Fruit fly (Drosophila melanogaster) whole organism, embryonic: Measurements from ENCODE around the gene CG7985.

Experiments
- CG10147 ChIP-seq: fragments of 200-800 bp; sonication (Bioruptor generic); optimal IDR thresholded peaks from 2 replicates; lab custom pipeline; 2019; ENCODE audit warnings: missing biosample characterization, mild to moderate bottlenecking, missing genetic modification characterization, moderate library complexity
- CG10462 ChIP-seq: fragments of 200-800 bp; sonication (Bioruptor generic); optimal IDR thresholded peaks from 2 replicates; lab custom pipeline; 2016; ENCODE audit warnings: missing biosample characterization, missing genetic modification characterization
- CG11696 ChIP-seq: fragments of 200-800 bp; sonication (Bioruptor generic); IDR thresholded peaks from 2 replicates; pipeline ENCODE4 v1.3.6; 2022; ENCODE audit warnings: missing biosample characterization, missing genetic modification characterization
- CG12942 ChIP-seq: fragments of 200-800 bp; sonication (Bioruptor generic); optimal IDR thresholded peaks from 3 replicates; lab custom pipeline; 2016; ENCODE audit warnings: missing biosample characterization, missing genetic modification characterization
- CG13287 ChIP-seq: fragments of 200-800 bp; sonication (Bioruptor generic); IDR thresholded peaks from 2 replicates; pipeline ENCODE4 v1.3.6; 2022; ENCODE audit warnings: missing biosample characterization, missing genetic modification characterization; ENCODE audit not compliant: partially characterized antibody
- CG13424 ChIP-seq: fragments of 200-800 bp; sonication (Bioruptor generic); optimal IDR thresholded peaks from 2 replicates; lab custom pipeline; 2019; ENCODE audit warnings: missing biosample characterization, mild to moderate bottlenecking, missing genetic modification characterization, moderate library complexity
- CG15011 ChIP-seq: fragments of 200-800 bp; sonication (Bioruptor generic); optimal IDR thresholded peaks from 3 replicates; lab custom pipeline; 2018; ENCODE audit warnings: missing biosample characterization, mild to moderate bottlenecking, missing genetic modification characterization
- CG1603 ChIP-seq: fragments of 200-800 bp; sonication (Bioruptor generic); optimal IDR thresholded peaks from 2 replicates; lab custom pipeline; 2019; ENCODE audit warnings: missing biosample characterization, mild to moderate bottlenecking, missing genetic modification characterization, moderate library complexity
- CG17359 ChIP-seq: fragments of 200-800 bp; sonication (Bioruptor generic); optimal IDR thresholded peaks from 3 replicates; lab custom pipeline; 2018; ENCODE audit warnings: missing biosample characterization, mild to moderate bottlenecking, missing genetic modification characterization, moderate library complexity
- CG18262 ChIP-seq: fragments of 200-800 bp; optimal IDR thresholded peaks from 3 replicates; lab custom pipeline; 2019; ENCODE audit warnings: missing biosample characterization, mild to moderate bottlenecking, missing genetic modification characterization, moderate library complexity
- CG3065 ChIP-seq: fragments of 200-800 bp; sonication (Bioruptor generic); optimal IDR thresholded peaks from 2 replicates; lab custom pipeline; 2016; ENCODE audit warnings: missing biosample characterization, missing genetic modification characterization
- CG32532 ChIP-seq: fragments of 200-800 bp; sonication (Bioruptor generic); IDR thresholded peaks from 2 replicates; pipeline ENCODE4 v1.3.6; 2022; ENCODE audit warnings: missing biosample characterization, missing genetic modification characterization
- CG3281 ChIP-seq: fragments of 200-800 bp; sonication (Bioruptor generic); optimal IDR thresholded peaks from 3 replicates; lab custom pipeline; 2017; ENCODE audit warnings: missing biosample characterization, mild to moderate bottlenecking, missing genetic modification characterization
- CG3726 ChIP-seq: fragments of 200-800 bp; sonication (Bioruptor generic); IDR thresholded peaks from 3 replicates; pipeline ENCODE4, ENCODE4 v1.3.6; 2022; ENCODE audit warnings: missing biosample characterization, missing genetic modification characterization
- CG4328 ChIP-seq: fragments of 200-800 bp; sonication (Bioruptor generic); optimal IDR thresholded peaks from 3 replicates; lab custom pipeline; 2017; ENCODE audit warnings: missing biosample characterization, missing genetic modification reagents, missing genetic modification characterization
- CG43689 ChIP-seq: fragments of 200-800 bp; sonication (Bioruptor generic); IDR thresholded peaks from 2 replicates; pipeline ENCODE4 v1.3.6; 2022; ENCODE audit warnings: missing biosample characterization, missing genetic modification characterization
- CG4730 ChIP-seq: fragments of 200-800 bp; sonication (Bioruptor generic); IDR thresholded peaks from 2 replicates; pipeline ENCODE4 v1.3.6; 2022; ENCODE audit warnings: missing biosample characterization, missing genetic modification characterization
- CG5953 ChIP-seq: fragments of 200-800 bp; sonication (Bioruptor generic); IDR thresholded peaks from 2 replicates; pipeline ENCODE4 v1.3.6; 2022; ENCODE audit warnings: missing biosample characterization, missing genetic modification characterization
- CG6683 ChIP-seq: fragments of 200-800 bp; sonication (Bioruptor generic); optimal IDR thresholded peaks from 2 replicates; lab custom pipeline; 2017; ENCODE audit warnings: missing biosample characterization, mild to moderate bottlenecking, missing genetic modification characterization, missing genetic modification reagents
- CG7556 ChIP-seq: fragments of 200-800 bp; sonication (Bioruptor generic); optimal IDR thresholded peaks from 2 replicates; lab custom pipeline; 2017; ENCODE audit warnings: missing biosample characterization, mild to moderate bottlenecking, missing genetic modification characterization
- CG8359 ChIP-seq: fragments of 200-800 bp; sonication (Bioruptor generic); optimal IDR thresholded peaks from 2 replicates; lab custom pipeline; 2017; ENCODE audit warnings: missing biosample characterization, mild to moderate bottlenecking, missing genetic modification characterization, borderline replicate concordance
- CG9215 ChIP-seq: fragments of 200-800 bp; sonication (Bioruptor generic); IDR thresholded peaks from 2 replicates; pipeline ENCODE4 v1.3.6; 2022; ENCODE audit warnings: missing biosample characterization, missing genetic modification characterization
- CG9876 ChIP-seq: fragments of 200-800 bp; sonication (Bioruptor generic); optimal IDR thresholded peaks from 2 replicates; lab custom pipeline; 2016; ENCODE audit warnings: missing biosample characterization, missing genetic modification characterization
- CHES-1-like ChIP-seq: fragments of 200-800 bp; sonication (Bioruptor generic); optimal IDR thresholded peaks from 2 replicates; lab custom pipeline; 2016; ENCODE audit warnings: missing biosample characterization, missing genetic modification characterization
- CrebB ChIP-seq: fragments of 200-800 bp; sonication (Bioruptor generic); optimal IDR thresholded peaks from 3 replicates; lab custom pipeline; 2018; ENCODE audit warnings: missing biosample characterization, mild to moderate bottlenecking, missing genetic modification characterization
- Dp ChIP-seq: fragments of 200-800 bp; sonication (Bioruptor generic); optimal IDR thresholded peaks from 2 replicates; lab custom pipeline; 2018; ENCODE audit warnings: missing biosample characterization, mild to moderate bottlenecking, missing genetic modification characterization, moderate library complexity
- Max ChIP-seq: fragments of 200-800 bp; sonication (Bioruptor generic); optimal IDR thresholded peaks from 2 replicates; lab custom pipeline; 2016; ENCODE audit warnings: missing biosample characterization, mild to moderate bottlenecking, missing genetic modification characterization
- Mrtf ChIP-seq: fragments of 200-800 bp; sonication (Bioruptor generic); IDR thresholded peaks from 3 replicates; pipeline ENCODE4 v1.3.6; 2022; ENCODE audit warnings: missing biosample characterization, missing genetic modification characterization
- Rx ChIP-seq: fragments of 200-800 bp; sonication (Bioruptor generic); IDR thresholded peaks from 2 replicates; pipeline ENCODE4 v1.3.6; 2022; ENCODE audit warnings: missing biosample characterization, missing genetic modification characterization
- ara ChIP-seq: fragments of 200-800 bp; sonication (Bioruptor generic); IDR thresholded peaks from 2 replicates; pipeline ENCODE4 v1.3.6; 2022; ENCODE audit warnings: missing biosample characterization, missing genetic modification characterization
- br ChIP-seq: fragments of >200 bp; optimal IDR thresholded peaks from 2 replicates; lab custom pipeline; 2017
- crol ChIP-seq: fragments of 200-800 bp; sonication (Bioruptor generic); IDR thresholded peaks from 2 replicates; pipeline ENCODE4 v1.3.6; 2022; ENCODE audit warnings: missing biosample characterization, missing genetic modification characterization
- dmrt11E ChIP-seq: fragments of 200-800 bp; sonication (Bioruptor generic); optimal IDR thresholded peaks from 3 replicates; lab custom pipeline; 2018; ENCODE audit warnings: missing biosample characterization, mild to moderate bottlenecking, missing genetic modification characterization, moderate library complexity
- en ChIP-seq: fragments of 200-800 bp; sonication (Bioruptor generic); optimal IDR thresholded peaks from 2 replicates; lab custom pipeline; 2016; ENCODE audit warnings: missing biosample characterization, missing genetic modification characterization
- eyg ChIP-seq: fragments of 200-800 bp; sonication (Bioruptor generic); optimal IDR thresholded peaks from 3 replicates; lab custom pipeline; 2016; ENCODE audit warnings: missing biosample characterization, missing genetic modification characterization
- fu2 ChIP-seq: fragments of 200-800 bp; sonication (Bioruptor generic); optimal IDR thresholded peaks from 2 replicates; lab custom pipeline; 2016; ENCODE audit warnings: missing biosample characterization, missing genetic modification characterization
- hbn ChIP-seq: fragments of 200-800 bp; sonication (Bioruptor generic); IDR thresholded peaks from 2 replicates; pipeline ENCODE4 v1.3.6; 2022; ENCODE audit warnings: missing biosample characterization, missing genetic modification characterization; ENCODE audit not compliant: partially characterized antibody
- insv ChIP-seq, 2 experiments: fragments of 200-800 bp; sonication (Bioruptor generic); optimal IDR thresholded peaks; 3 replicates each; lab custom pipeline; 2016 to 2018; ENCODE audit warnings: missing biosample characterization in 2 of 2, missing genetic modification characterization in 2 of 2
- kay ChIP-seq: fragments of 200-800 bp; sonication (Bioruptor generic); optimal IDR thresholded peaks from 2 replicates; lab custom pipeline; 2016; ENCODE audit warnings: missing biosample characterization, missing genetic modification characterization
- mirr ChIP-seq: fragments of 200-800 bp; sonication (Bioruptor generic); optimal IDR thresholded peaks from 3 replicates; lab custom pipeline; 2018; ENCODE audit warnings: missing biosample characterization, mild to moderate bottlenecking, missing genetic modification characterization
- nerfin-2 ChIP-seq: fragments of 200-800 bp; sonication (Bioruptor generic); IDR thresholded peaks from 2 replicates; pipeline ENCODE4 v1.3.6; 2022; ENCODE audit warnings: missing biosample characterization, missing genetic modification characterization; ENCODE audit not compliant: partially characterized antibody
- pho ChIP-seq: fragments of 200-800 bp; sonication (Bioruptor generic); optimal IDR thresholded peaks from 2 replicates; lab custom pipeline; 2016; ENCODE audit warnings: missing biosample characterization, missing genetic modification characterization
- ranshi ChIP-seq: fragments of 200-800 bp; sonication (Bioruptor generic); IDR thresholded peaks from 2 replicates; pipeline ENCODE4 v1.3.6; 2022; ENCODE audit warnings: missing biosample characterization, missing genetic modification characterization
- sc ChIP-seq, 3 experiments: fragments of >200 bp in 2 of 3; fragments of 200-800 bp in 1 of 3; sonication (Bioruptor generic) in 1 of 3; optimal IDR thresholded peaks; 2 replicates in 2 of 3; 3 replicates in 1 of 3; lab custom pipeline; 2017; ENCODE audit warnings: mild to moderate bottlenecking in 1 of 3, missing biosample characterization in 1 of 3, missing genetic modification characterization in 1 of 3, missing genetic modification reagents in 1 of 3
- schlank ChIP-seq: fragments of 200-800 bp; sonication (Bioruptor generic); optimal IDR thresholded peaks from 2 replicates; lab custom pipeline; 2018; ENCODE audit warnings: missing biosample characterization, mild to moderate bottlenecking, missing genetic modification characterization
- sens-2 ChIP-seq: fragments of 200-800 bp; sonication (Bioruptor generic); IDR thresholded peaks from 2 replicates; pipeline ENCODE4 v1.3.6; 2022; ENCODE audit warnings: missing biosample characterization, missing genetic modification characterization
- stc ChIP-seq: fragments of 200-800 bp; sonication (Bioruptor generic); IDR thresholded peaks from 2 replicates; pipeline ENCODE4 v1.3.6; 2022; ENCODE audit warnings: missing biosample characterization, missing genetic modification characterization
- sug ChIP-seq: fragments of 200-800 bp; optimal IDR thresholded peaks from 2 replicates; lab custom pipeline; 2019; ENCODE audit warnings: missing biosample characterization, mild to moderate bottlenecking, missing genetic modification characterization, moderate library complexity
- tgo ChIP-seq: fragments of 200-800 bp; sonication (Bioruptor generic); IDR thresholded peaks from 3 replicates; pipeline ENCODE4 v1.3.6; 2022; ENCODE audit warnings: missing biosample characterization, missing genetic modification characterization
- tx ChIP-seq: fragments of 200-800 bp; sonication (Bioruptor generic); optimal IDR thresholded peaks from 2 replicates; lab custom pipeline; 2016; ENCODE audit warnings: missing biosample characterization, missing genetic modification characterization
- wor ChIP-seq: fragments of 200-800 bp; sonication (Bioruptor generic); IDR thresholded peaks from 2 replicates; pipeline ENCODE4 v1.3.6; 2022; ENCODE audit warnings: missing biosample characterization, missing genetic modification characterization

The CG7985 gene

dm6 chr3R:18223434-18223833, 23.8 kb downstream of the CG7985 start, which contains the start of the genes mTerf5 and Non3 (continued):
- TF ChIP-seq CG3281 (GFP tag; lab: Kevin White, UChicago): peak; percentile 59
- TF ChIP-seq eyg: no peak
- no peak for TF ChIP-seq mirr (GFP tag; lab: Kevin White, UChicago)
- peak; percentile 63 for TF ChIP-seq CG18262 (tag; lab: Kevin White, UChicago)
- no peak for TF ChIP-seq CG11696 (GFP tag; lab: Robert Waterston, UW)
- peak; percentile 46 for TF ChIP-seq CG12942
- no peak for TF ChIP-seq CG9876 (GFP tag; lab: Kevin White, UChicago)
- no peak for TF ChIP-seq ara
- TF ChIP-seq Dp (GFP tag; lab: Kevin White, UChicago): peak; percentile 31
- peak; percentile 46 for TF ChIP-seq CG9215 (GFP tag; lab: Robert Waterston, UW)
- TF ChIP-seq CG3726 (GFP tag; lab: Robert Waterston, UW): no peak
- TF ChIP-seq wor (GFP tag; lab: Robert Waterston, UW): no peak
- TF ChIP-seq hbn (GFP tag; lab: Robert Waterston, UW): peak; percentile 83
- 0 out of 2 replicates have a peak, but pooled peaks have one; percentile 12 for TF ChIP-seq CG43689 (GFP tag; lab: Robert Waterston, UW)
- peak; percentile 62 for TF ChIP-seq sug
- no peak for TF ChIP-seq sc (optimal IDR thresholded peaks at IDR 0.05; lab: Kevin White, UChicago)
- TF ChIP-seq sc (GFP tag; optimal IDR thresholded peaks at IDR 0.05; lab: Kevin White, UChicago): peak; percentile 34
- TF ChIP-seq insv (GFP tag; optimal IDR thresholded peaks at IDR 0.05; lab: Kevin White, UChicago): peak in 1 of 2 experiments; percentile 26
- no peak for TF ChIP-seq CG5953 (GFP tag; lab: Robert Waterston, UW)
- TF ChIP-seq CG6683 (GFP tag; lab: Kevin White, UChicago): peak; percentile 40
- TF ChIP-seq CG4328 (GFP tag; lab: Kevin White, UChicago): peak; percentile 41
- TF ChIP-seq CG1603 (tag; lab: Kevin White, UChicago): no peak
- no peak for TF ChIP-seq Mrtf (GFP tag; lab: Robert Waterston, UW)
- TF ChIP-seq br: no peak
- TF ChIP-seq CG10147 (GFP tag; lab: Kevin White, UChicago): peak; percentile 68
- TF ChIP-seq fu2: no peak
- TF ChIP-seq CG3065: peak; percentile 21
- TF ChIP-seq CG4730 (GFP tag; lab: Robert Waterston, UW): peak; percentile 21; the same call in 1 of the 2 replicates
- TF ChIP-seq tgo (GFP tag; lab: Robert Waterston, UW): peak; percentile 32; the same call in 1 of the 3 replicates
- TF ChIP-seq CHES-1-like: no peak
- no peak for TF ChIP-seq CG15011 (GFP tag; lab: Kevin White, UChicago)
- no peak for TF ChIP-seq CG8359 (GFP tag; lab: Kevin White, UChicago)
- peak; percentile 32 for TF ChIP-seq pho
- 0 out of 2 replicates have a peak, but pooled peaks have one; percentile 40 for TF ChIP-seq ranshi (GFP tag; lab: Robert Waterston, UW)
- no peak for TF ChIP-seq crol (GFP tag; lab: Robert Waterston, UW)
- no peak for TF ChIP-seq tx (GFP tag; lab: Kevin White, UChicago)
- peak; percentile 49; the same call in 1 of the 2 replicates for TF ChIP-seq CG32532
- TF ChIP-seq kay (GFP tag; lab: Kevin White, UChicago): no peak
- peak; percentile 20 for TF ChIP-seq CG7556
- peak; percentile 38 for TF ChIP-seq CG17359 (tag; lab: Kevin White, UChicago)
- peak; percentile 75 for TF ChIP-seq CG13424 (tag; lab: Kevin White, UChicago)
- TF ChIP-seq CG10462 (GFP tag; lab: Kevin White, UChicago): no peak
- no peak for TF ChIP-seq CrebB (tag; lab: Kevin White, UChicago)
- no peak for TF ChIP-seq sens-2 (GFP tag; lab: Robert Waterston, UW)
- no peak for TF ChIP-seq stc (GFP tag; lab: Robert Waterston, UW)
- TF ChIP-seq dmrt11E (tag; lab: Kevin White, UChicago): peak; percentile 65
- TF ChIP-seq nerfin-2 (GFP tag; lab: Robert Waterston, UW): peak; percentile 72
- TF ChIP-seq schlank (tag; lab: Kevin White, UChicago): no peak
- TF ChIP-seq Rx (GFP tag; lab: Robert Waterston, UW): no peak
- peak; percentile 82 for TF ChIP-seq Max (GFP tag; lab: Kevin White, UChicago)
- peak; percentile 95 for TF ChIP-seq CG13287
- TF ChIP-seq en (GFP tag; lab: Kevin White, UChicago): no peak
